Worm (Caenorhabditis elegans) whole organism, mixed stage, embryonic: ENCODE data around the gene clec-50.

ENCODE experiments used
- elt-3 ChIP-seq: fragments of 150-350 bp; optimal IDR thresholded peaks from 2 replicates; lab custom pipeline; 2014; ENCODE audit warnings: missing biosample characterization, missing genetic modification characterization
- mep-1 ChIP-seq: fragments of 150-350 bp; optimal IDR thresholded peaks from 2 replicates; lab custom pipeline; 2017; ENCODE audit warnings: missing biosample characterization, missing genetic modification reagents, missing genetic modification characterization, inconsistent platforms
- nhr-28 ChIP-seq: fragments of 150-350 bp; optimal IDR thresholded peaks from 2 replicates; lab custom pipeline; 2014; ENCODE audit warnings: missing biosample characterization, missing genetic modification characterization
- nhr-76 ChIP-seq: sonication (generic microtip); optimal IDR thresholded peaks from 2 replicates; lab custom pipeline; 2017; ENCODE audit warnings: missing biosample characterization, missing genetic modification characterization
- pha-4 ChIP-seq: fragments of 150-350 bp; optimal IDR thresholded peaks from 2 replicates; lab custom pipeline; 2018; ENCODE audit warnings: missing biosample characterization, missing genetic modification reagents, missing genetic modification characterization
- sem-2 ChIP-seq: fragments of 200-800 bp; sonication (Bioruptor generic); optimal IDR thresholded peaks from 2 replicates; lab custom pipeline; 2018; ENCODE audit warnings: mild to moderate bottlenecking, missing genetic modification characterization, missing compliant biosample characterization
- snpc-4 ChIP-seq: fragments of 150-350 bp; optimal IDR thresholded peaks from 2 replicates; lab custom pipeline; 2014; ENCODE audit warnings: missing biosample characterization, missing genetic modification characterization
- unc-62 ChIP-seq: fragments of 150-350 bp; optimal IDR thresholded peaks from 2 replicates; lab custom pipeline; 2014; ENCODE audit warnings: missing biosample characterization, missing genetic modification reagents, missing genetic modification characterization

ce11 chrV:19779220-19779619 lies 24.1 kb upstream of the clec-50 start:
- TF ChIP-seq sem-2: no peak
- TF ChIP-seq nhr-28 (tag; lab: Kevin White, UChicago): no peak
- TF ChIP-seq nhr-76 (tag; lab: Kevin White, UChicago): no peak
- no peak for TF ChIP-seq pha-4 (tag; lab: Kevin White, UChicago)
- TF ChIP-seq unc-62 (GFP tag; lab: Kevin White, UChicago): no peak
- TF ChIP-seq snpc-4 (tag; lab: Kevin White, UChicago): no peak
- TF ChIP-seq elt-3 (tag; lab: Kevin White, UChicago): no peak
- no peak for TF ChIP-seq mep-1 (tag; lab: Kevin White, UChicago)
